ENCODE assay signal across 2 worm cellular contexts in the genomic region with DNA sequence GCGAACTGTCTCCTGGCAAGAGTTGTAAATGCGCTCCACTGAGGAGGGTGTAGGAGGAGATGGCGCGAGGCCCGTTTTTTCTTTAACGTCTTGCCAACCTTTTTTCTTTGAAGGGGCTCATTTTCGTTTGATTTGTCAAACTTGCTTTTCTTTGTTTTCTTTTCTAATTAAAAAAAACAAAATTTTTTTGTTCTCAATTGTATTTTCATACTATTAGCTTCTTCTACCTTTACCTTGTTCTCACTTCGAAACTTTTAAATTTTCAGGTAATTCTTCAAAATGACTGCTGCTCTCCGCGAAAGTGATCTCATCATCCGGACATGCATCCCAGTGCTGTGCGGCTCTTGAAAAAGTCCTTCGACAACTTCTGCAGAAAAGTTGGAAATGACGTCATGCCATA.
TF ChIP-seq lines count a peak whose summit lies in the region.

A gene (plus strand): TSS at position 301 of the 400 bp plus-strand sequence.

TF ChIP-seq in whole organism, L4 larva, 104 proteins besides CTCF, POLR2A, EP300 and RAD21:
- TF ChIP-seq mxl-3 (GFP tag; optimal IDR thresholded peaks at IDR 0.05; lab: Kevin White, UChicago) (no peak), aha-1 (tag; lab: Kevin White, UChicago) (peak; percentile 28), dmd-9 (GFP tag; IDR thresholded peaks at IDR 0.05; lab: Robert Waterston, UW) (no peak)

TF ChIP-seq in whole organism, young adult, 124 proteins besides CTCF, POLR2A, EP300 and RAD21:
- TF ChIP-seq F23B12.7 (tag; optimal IDR thresholded peaks at IDR 0.05; lab: Kevin White, UChicago; ENCODE audit: insufficient read depth): no peak
- TF ChIP-seq sptf-2 (GFP tag; optimal IDR thresholded peaks at IDR 0.05; lab: Kevin White, UChicago): no peak
- no peak for TF ChIP-seq Y53F4B.3 (GFP tag; IDR thresholded peaks at IDR 0.05; lab: Robert Waterston, UW)
- TF ChIP-seq ztf-25 (GFP tag; IDR thresholded peaks at IDR 0.05; lab: Robert Waterston, UW): no peak
- peak; percentile 81 for TF ChIP-seq aptf-2 (GFP tag; conservative IDR thresholded peaks at IDR 0.05; lab: Robert Waterston, UW)
